Worm (Caenorhabditis elegans) whole organism, young adult: Measurements from ENCODE around the gene gldi-2.

ENCODE experiments used
- B0019.2 ChIP-seq: fragments of 200-800 bp; sonication (Bioruptor generic); conservative IDR thresholded peaks from 2 replicates; pipeline ENCODE4 v1.3.6; 2022; ENCODE audit warnings: missing genetic modification reagents, missing genetic modification characterization, missing compliant biosample characterization
- B0035.1 ChIP-seq: sonication (generic microtip); optimal IDR thresholded peaks from 2 replicates; lab custom pipeline; 2016; ENCODE audit warnings: missing genetic modification characterization, mild to moderate bottlenecking, missing compliant biosample characterization, missing genotype, missing genetic modification reagents
- F23B12.7 ChIP-seq: sonication (generic microtip); optimal IDR thresholded peaks from 2 replicates; lab custom pipeline; 2017; ENCODE audit warnings: missing genetic modification characterization, mild to moderate bottlenecking, missing compliant biosample characterization, antibody characterized with exemption, moderate library complexity; ENCODE audit not compliant: insufficient read depth
- F33H1.4 ChIP-seq: fragments of 200-800 bp; sonication (Bioruptor generic); IDR thresholded peaks from 2 replicates; pipeline ENCODE4 v1.3.6; 2022; ENCODE audit warnings: missing genetic modification reagents, missing genetic modification characterization, missing compliant biosample characterization
- F52B5.7 ChIP-seq: sonication (generic microtip); optimal IDR thresholded peaks from 2 replicates; lab custom pipeline; 2016; ENCODE audit warnings: mild to moderate bottlenecking, missing genetic modification characterization, missing compliant biosample characterization
- F57C9.4 ChIP-seq: sonication (generic microtip); optimal IDR thresholded peaks from 2 replicates; lab custom pipeline; 2017; ENCODE audit warnings: mild to moderate bottlenecking, missing genetic modification characterization, missing compliant biosample characterization
- T07F8.4 ChIP-seq: sonication (generic microtip); optimal IDR thresholded peaks from 2 replicates; lab custom pipeline; 2016; ENCODE audit warnings: mild to moderate bottlenecking, missing genetic modification characterization, moderate library complexity, missing compliant biosample characterization
- Y53G8AR.9 ChIP-seq: fragments of 200-800 bp; sonication (Bioruptor generic); conservative IDR thresholded peaks from 2 replicates; pipeline ENCODE4 v1.3.6; 2022; ENCODE audit warnings: missing genetic modification reagents, missing genetic modification characterization, missing compliant biosample characterization
- Y79H2A.3 ChIP-seq: fragments of 200-800 bp; sonication (Bioruptor generic); conservative IDR thresholded peaks from 2 replicates; pipeline ENCODE4 v1.3.6; 2022; ENCODE audit warnings: missing genetic modification reagents, missing genetic modification characterization, missing compliant biosample characterization
- akir-1 ChIP-seq: fragments of 200-800 bp; sonication (Bioruptor generic); optimal IDR thresholded peaks from 2 replicates; lab custom pipeline; 2018; ENCODE audit warnings: mild to moderate bottlenecking, missing genetic modification characterization, moderate library complexity, missing compliant biosample characterization
- ama-1 ChIP-seq, 3 experiments: fragments of 150-350 bp in 1 of 3; sonication (generic microtip) in 2 of 3; optimal IDR thresholded peaks; 2 replicates each; lab custom pipeline; 2014 to 2018; ENCODE audit warnings: missing biosample characterization in 2 of 3, missing genetic modification characterization in 2 of 3, missing genetic modification reagents in 2 of 3
- atf-7 ChIP-seq: sonication (generic microtip); optimal IDR thresholded peaks from 2 replicates; lab custom pipeline; 2017; ENCODE audit warnings: mild to moderate bottlenecking, missing genetic modification characterization, missing compliant biosample characterization
- athp-1 ChIP-seq: sonication (generic microtip); optimal IDR thresholded peaks from 2 replicates; lab custom pipeline; 2017; ENCODE audit warnings: mild to moderate bottlenecking, missing genetic modification characterization, missing compliant biosample characterization
- attf-5 ChIP-seq: fragments of 200-800 bp; sonication (Bioruptor generic); optimal IDR thresholded peaks from 2 replicates; lab custom pipeline; 2018; ENCODE audit warnings: mild to moderate bottlenecking, missing genetic modification characterization, missing compliant biosample characterization
- attf-6 ChIP-seq: fragments of 200-800 bp; sonication (Bioruptor generic); IDR thresholded peaks from 2 replicates; pipeline ENCODE4 v1.3.6; 2022; ENCODE audit warnings: missing genetic modification reagents, missing genetic modification characterization, missing compliant biosample characterization
- bed-1 ChIP-seq: fragments of 200-800 bp; sonication (Bioruptor generic); IDR thresholded peaks from 2 replicates; pipeline ENCODE4 v1.3.6; 2022; ENCODE audit warnings: missing genetic modification reagents, missing genetic modification characterization, missing compliant biosample characterization
- ccch-3 ChIP-seq: fragments of 200-800 bp; sonication (Bioruptor generic); optimal IDR thresholded peaks from 2 replicates; lab custom pipeline; 2018; ENCODE audit warnings: mild to moderate bottlenecking, missing genetic modification characterization, missing compliant biosample characterization
- ceh-79 ChIP-seq: sonication (generic microtip); optimal IDR thresholded peaks from 2 replicates; lab custom pipeline; 2017; ENCODE audit warnings: mild to moderate bottlenecking, missing genetic modification characterization, missing compliant biosample characterization
- chd-7 ChIP-seq: sonication (generic microtip); optimal IDR thresholded peaks from 2 replicates; lab custom pipeline; 2016; ENCODE audit warnings: mild to moderate bottlenecking, missing genetic modification characterization, moderate library complexity, missing compliant biosample characterization
- die-1 ChIP-seq: sonication (generic microtip); optimal IDR thresholded peaks from 2 replicates; lab custom pipeline; 2016; ENCODE audit warnings: missing genotype, mild to moderate bottlenecking, missing genetic modification characterization, missing compliant biosample characterization
- dox-1 ChIP-seq: fragments of 200-800 bp; sonication (Bioruptor generic); IDR thresholded peaks from 2 replicates; pipeline ENCODE4 v1.3.6; 2022; ENCODE audit warnings: missing genetic modification reagents, missing genetic modification characterization, missing compliant biosample characterization
- egl-44 ChIP-seq: fragments of 200-800 bp; sonication (Bioruptor generic); IDR thresholded peaks from 2 replicates; pipeline ENCODE4 v1.3.6; 2022; ENCODE audit warnings: missing genetic modification reagents, missing genetic modification characterization, missing compliant biosample characterization
- hmg-1.2 ChIP-seq: fragments of 200-800 bp; sonication (Bioruptor generic); IDR thresholded peaks from 2 replicates; pipeline ENCODE4 v1.3.6; 2022; ENCODE audit warnings: missing genetic modification reagents, missing genetic modification characterization, missing compliant biosample characterization
- hmg-20 ChIP-seq: fragments of 200-800 bp; sonication (Bioruptor generic); IDR thresholded peaks from 2 replicates; pipeline ENCODE4 v1.3.6; 2022; ENCODE audit warnings: missing genetic modification reagents, missing genetic modification characterization, missing compliant biosample characterization
- lin-54 ChIP-seq: fragments of 200-800 bp; sonication (Bioruptor generic); optimal IDR thresholded peaks from 2 replicates; lab custom pipeline; 2018; ENCODE audit warnings: mild to moderate bottlenecking, missing genetic modification characterization, missing compliant biosample characterization
- madf-10 ChIP-seq: sonication (generic microtip); optimal IDR thresholded peaks from 2 replicates; lab custom pipeline; 2016; ENCODE audit warnings: mild to moderate bottlenecking, missing genetic modification characterization, missing compliant biosample characterization
- madf-3 ChIP-seq: fragments of 200-800 bp; sonication (Bioruptor generic); IDR thresholded peaks from 2 replicates; pipeline ENCODE4 v1.3.6; 2022; ENCODE audit warnings: missing genetic modification reagents, missing genetic modification characterization, missing compliant biosample characterization
- madf-8 ChIP-seq: fragments of 200-800 bp; sonication (Bioruptor generic); conservative IDR thresholded peaks from 2 replicates; pipeline ENCODE4 v1.3.6; 2022; ENCODE audit warnings: missing genetic modification reagents, missing genetic modification characterization, missing compliant biosample characterization
- mxl-1 ChIP-seq: sonication (generic microtip); optimal IDR thresholded peaks from 2 replicates; lab custom pipeline; 2016; ENCODE audit warnings: missing genetic modification characterization, missing compliant biosample characterization
- nfya-1 ChIP-seq: sonication (generic microtip); optimal IDR thresholded peaks from 2 replicates; lab custom pipeline; 2017; ENCODE audit warnings: antibody characterized with exemption, missing compliant biosample characterization, missing genetic modification characterization, borderline replicate concordance; ENCODE audit not compliant: insufficient read depth
- nhr-90 ChIP-seq: sonication (generic microtip); optimal IDR thresholded peaks from 2 replicates; lab custom pipeline; 2016; ENCODE audit warnings: missing genotype, mild to moderate bottlenecking, missing genetic modification characterization, missing compliant biosample characterization
- pha-4 ChIP-seq: fragments of 150-350 bp; sonication (generic microtip); optimal IDR thresholded peaks from 2 replicates; lab custom pipeline; 2014; ENCODE audit warnings: missing biosample characterization, missing genetic modification reagents, missing genetic modification characterization
- rpc-1 ChIP-seq, 2 experiments: fragments of 150-350 bp in 1 of 2; sonication (generic microtip) in 1 of 2; optimal IDR thresholded peaks; 2 replicates each; lab custom pipeline; 2014 to 2018; ENCODE audit warnings: missing biosample characterization in 1 of 2, missing genetic modification characterization in 1 of 2, missing genetic modification reagents in 1 of 2, missing genotype in 1 of 2
- snpc-3.4 ChIP-seq: sonication (generic microtip); optimal IDR thresholded peaks from 2 replicates; lab custom pipeline; 2017; ENCODE audit warnings: missing genetic modification characterization, mild to moderate bottlenecking, missing compliant biosample characterization, antibody characterized with exemption, moderate library complexity, missing genotype, missing genetic modification reagents
- snpc-4 ChIP-seq, 5 experiments: fragments of 150-350 bp in 1 of 5; sonication (generic microtip) in 4 of 5; optimal IDR thresholded peaks; 2 replicates each; lab custom pipeline; 2014 to 2018; ENCODE audit warnings: missing genetic modification characterization in 5 of 5, missing biosample characterization in 3 of 5, antibody characterized with exemption in 2 of 5, mild to moderate bottlenecking in 2 of 5, missing compliant biosample characterization in 2 of 5, missing genotype in 2 of 5, moderate library complexity in 2 of 5, missing genetic modification reagents in 1 of 5
- tlf-1 ChIP-seq: fragments of 200-800 bp; sonication (Bioruptor generic); optimal IDR thresholded peaks from 2 replicates; lab custom pipeline; 2018; ENCODE audit warnings: mild to moderate bottlenecking, missing genetic modification characterization, missing compliant biosample characterization
- unc-130 ChIP-seq: sonication (generic microtip); optimal IDR thresholded peaks from 2 replicates; lab custom pipeline; 2016; ENCODE audit warnings: missing genetic modification reagents, missing genetic modification characterization, missing compliant biosample characterization
- unc-62 ChIP-seq: fragments of 150-350 bp; optimal IDR thresholded peaks from 2 replicates; lab custom pipeline; 2014; ENCODE audit warnings: missing biosample characterization, missing genetic modification reagents, missing genetic modification characterization
- xnd-1 ChIP-seq: sonication (generic microtip); optimal IDR thresholded peaks from 2 replicates; lab custom pipeline; 2016; ENCODE audit warnings: missing genotype, missing genetic modification reagents, missing genetic modification characterization, missing compliant biosample characterization
- ztf-25 ChIP-seq: fragments of 200-800 bp; sonication (Bioruptor generic); IDR thresholded peaks from 2 replicates; pipeline ENCODE4 v1.3.6; 2022; ENCODE audit warnings: missing genetic modification reagents, missing genetic modification characterization, missing compliant biosample characterization
- ztf-26 ChIP-seq: sonication (generic microtip); optimal IDR thresholded peaks from 2 replicates; lab custom pipeline; 2017; ENCODE audit warnings: missing genetic modification characterization, missing compliant biosample characterization
- ztf-6 ChIP-seq: fragments of 200-800 bp; sonication (Bioruptor generic); IDR thresholded peaks from 2 replicates; pipeline ENCODE4 v1.3.6; 2022; ENCODE audit warnings: missing genetic modification reagents, missing genetic modification characterization, missing compliant biosample characterization

Gene gldi-2

DNA sequence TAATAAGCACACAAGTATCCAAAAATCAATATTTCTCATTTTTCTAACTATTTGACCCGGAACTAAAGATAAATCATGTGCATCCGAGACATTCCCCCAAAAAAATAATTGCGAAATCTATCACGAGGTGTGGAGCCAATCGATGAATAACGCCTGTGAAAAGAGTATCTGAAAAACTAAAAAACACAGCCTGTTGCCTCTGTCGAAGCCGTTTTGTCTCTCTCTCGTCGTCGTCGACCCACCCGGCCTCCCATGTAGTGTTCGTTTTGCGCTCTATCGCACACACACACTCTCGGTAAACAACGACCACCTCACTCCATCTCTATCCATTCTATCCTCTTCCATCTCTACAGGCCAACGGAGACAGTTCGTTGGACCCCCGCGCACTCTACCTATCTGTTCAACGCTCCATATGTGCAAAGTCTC lies 476 bp upstream of the gldi-2 start (continued):
- TF ChIP-seq egl-44 (GFP tag; lab: Robert Waterston, UW): no peak
- TF ChIP-seq F52B5.7 (tag; lab: Kevin White, UChicago): no peak
- TF ChIP-seq ztf-6 (GFP tag; lab: Robert Waterston, UW): no peak
- TF ChIP-seq hmg-20 (GFP tag; lab: Robert Waterston, UW): no peak
- TF ChIP-seq F57C9.4 (tag; lab: Kevin White, UChicago): no peak
- no peak for TF ChIP-seq F23B12.7 (tag; lab: Kevin White, UChicago)
- no peak for TF ChIP-seq ama-1 (optimal IDR thresholded peaks at IDR 0.05; lab: Kevin White, UChicago)
- no peak for TF ChIP-seq ama-1 (GFP tag; optimal IDR thresholded peaks at IDR 0.05; lab: Kevin White, UChicago)
- no peak for TF ChIP-seq rpc-1 (optimal IDR thresholded peaks at IDR 0.05; lab: Kevin White, UChicago)
- TF ChIP-seq rpc-1 (tag; optimal IDR thresholded peaks at IDR 0.05; lab: Kevin White, UChicago): no peak
- no peak for TF ChIP-seq ztf-25 (GFP tag; lab: Robert Waterston, UW)
- no peak for TF ChIP-seq nhr-90
- no peak for TF ChIP-seq snpc-4 (GFP tag; optimal IDR thresholded peaks at IDR 0.05; lab: Kevin White, UChicago)
- peak in 2 of 4 experiments; percentile 12 to 22 for TF ChIP-seq snpc-4 (tag; optimal IDR thresholded peaks at IDR 0.05; lab: Kevin White, UChicago)
- TF ChIP-seq T07F8.4: no peak
- TF ChIP-seq chd-7: no peak
- no peak for TF ChIP-seq attf-6 (GFP tag; lab: Robert Waterston, UW)
- TF ChIP-seq nfya-1: no peak
- TF ChIP-seq akir-1 (GFP tag; lab: Kevin White, UChicago): no peak
- TF ChIP-seq xnd-1: no peak
- no peak for TF ChIP-seq madf-3 (GFP tag; lab: Robert Waterston, UW)
- TF ChIP-seq pha-4: no peak
- TF ChIP-seq dox-1 (GFP tag; lab: Robert Waterston, UW): peak; percentile 55; the same call in 1 of the 2 replicates
- no peak for TF ChIP-seq athp-1 (tag; lab: Kevin White, UChicago)
- no peak for TF ChIP-seq ztf-26 (tag; lab: Kevin White, UChicago)
- TF ChIP-seq mxl-1: no peak
- no peak for TF ChIP-seq madf-10 (tag; lab: Kevin White, UChicago)
- TF ChIP-seq Y53G8AR.9: no peak
- TF ChIP-seq die-1 (tag; lab: Kevin White, UChicago): no peak
- TF ChIP-seq attf-5: peak; percentile 92
- no peak for TF ChIP-seq lin-54 (GFP tag; lab: Kevin White, UChicago)
- TF ChIP-seq ceh-79 (tag; lab: Kevin White, UChicago): no peak
- TF ChIP-seq atf-7: no peak
- TF ChIP-seq Y79H2A.3 (GFP tag; lab: Robert Waterston, UW): no peak
- no peak for TF ChIP-seq madf-8 (GFP tag; lab: Robert Waterston, UW)
- no peak for TF ChIP-seq snpc-3.4
- TF ChIP-seq bed-1 (GFP tag; lab: Robert Waterston, UW): no peak
- TF ChIP-seq hmg-1.2 (GFP tag; lab: Robert Waterston, UW): peak; percentile 45
- no peak for TF ChIP-seq B0019.2 (GFP tag; lab: Robert Waterston, UW)
- TF ChIP-seq F33H1.4 (GFP tag; lab: Robert Waterston, UW): no peak
- no peak for TF ChIP-seq unc-130
- no peak for TF ChIP-seq ccch-3 (GFP tag; lab: Kevin White, UChicago)
- TF ChIP-seq B0035.1: no peak
- peak; percentile 42 for TF ChIP-seq tlf-1
- TF ChIP-seq unc-62 (GFP tag; lab: Kevin White, UChicago): no peak
